Worm (Caenorhabditis elegans): ENCODE results near the gene stip-1.
A peak's percentile ranks its signal among the peaks of the same experiment; 100 is the strongest.

The stip-1 gene

ce11 chrII:10317007-10317406, 32.8 kb downstream of the stip-1 start, which contains the start of gene M02G9.4:
Gene M02G9.4 (plus strand): TSS chrII:10317307.
- TF ChIP-seq ztf-1 (GFP tag; conservative IDR thresholded peaks at IDR 0.05), result no peak
- TF ChIP-seq skn-1 (tag; optimal IDR thresholded peaks at IDR 0.05), result no peak
- no peak for TF ChIP-seq mbf-1 (tag; optimal IDR thresholded peaks at IDR 0.05)
- TF ChIP-seq nhr-10 (tag; optimal IDR thresholded peaks at IDR 0.05), result no peak
- no peak for TF ChIP-seq nhr-12 (tag; optimal IDR thresholded peaks at IDR 0.05)
- no peak for TF ChIP-seq elt-1 (tag; optimal IDR thresholded peaks at IDR 0.05)
- TF ChIP-seq ceh-82 (tag; optimal IDR thresholded peaks at IDR 0.05), result no peak
- no peak for TF ChIP-seq ztf-11 (tag; optimal IDR thresholded peaks at IDR 0.05)
- no peak for TF ChIP-seq nhr-129 (tag; optimal IDR thresholded peaks at IDR 0.05)
- no peak for TF ChIP-seq nhr-25 (tag; optimal IDR thresholded peaks at IDR 0.05)
- no peak for TF ChIP-seq aly-2 (tag; optimal IDR thresholded peaks at IDR 0.05)
- TF ChIP-seq sem-4 (tag; optimal IDR thresholded peaks at IDR 0.05), result no peak
- TF ChIP-seq nhr-237 (tag; optimal IDR thresholded peaks at IDR 0.05), result no peak
- no peak for TF ChIP-seq unc-55 (GFP tag; optimal IDR thresholded peaks at IDR 0.05)
- TF ChIP-seq F13H6.1 (tag; optimal IDR thresholded peaks at IDR 0.05), result no peak
- TF ChIP-seq nhr-11 (tag; optimal IDR thresholded peaks at IDR 0.05), result no peak
- no peak for TF ChIP-seq C34F6.9 (tag; optimal IDR thresholded peaks at IDR 0.05)
- TF ChIP-seq nhr-77 (tag; optimal IDR thresholded peaks at IDR 0.05), result no peak
- no peak for TF ChIP-seq sma-3 (GFP tag; optimal IDR thresholded peaks at IDR 0.05)
- TF ChIP-seq mdl-1 (tag; optimal IDR thresholded peaks at IDR 0.05), result no peak

- no peak for TF ChIP-seq gmeb-1 (tag; optimal IDR thresholded peaks at IDR 0.05)
- no peak for TF ChIP-seq zag-1 (tag; optimal IDR thresholded peaks at IDR 0.05)
- no peak for TF ChIP-seq nhr-6 (tag; optimal IDR thresholded peaks at IDR 0.05)
- no peak for TF ChIP-seq skn-1 (tag; optimal IDR thresholded peaks at IDR 0.05)
- no peak for TF ChIP-seq nhr-237 (tag; optimal IDR thresholded peaks at IDR 0.05)
- no peak for TF ChIP-seq elt-3 (tag; optimal IDR thresholded peaks at IDR 0.05)
- TF ChIP-seq elt-1 (tag; optimal IDR thresholded peaks at IDR 0.05), result no peak
- no peak for TF ChIP-seq nhr-21 (tag; optimal IDR thresholded peaks at IDR 0.05)
- no peak for TF ChIP-seq ceh-16 (tag; optimal IDR thresholded peaks at IDR 0.05)
- no peak for TF ChIP-seq unc-55 (GFP tag; optimal IDR thresholded peaks at IDR 0.05)
- no peak for TF ChIP-seq ama-1 (optimal IDR thresholded peaks at IDR 0.05)
- no peak for TF ChIP-seq peb-1 (tag; optimal IDR thresholded peaks at IDR 0.05)
- TF ChIP-seq mdl-1 (tag; optimal IDR thresholded peaks at IDR 0.05), result no peak
- TF ChIP-seq crh-2 (tag; optimal IDR thresholded peaks at IDR 0.05), result no peak
These were observed 33.7 kb downstream of the stip-1 start, which contains the start of gene gcy-5 for ce11 chrII:10316119-10316518. Gene gcy-5 (minus strand): TSS chrII:10316219.

- TF ChIP-seq nhr-10 (tag; optimal IDR thresholded peaks at IDR 0.05) (no peak), nhr-237 (tag; optimal IDR thresholded peaks at IDR 0.05) (no peak), crh-2 (tag; optimal IDR thresholded peaks at IDR 0.05) (no peak), lin-39 (tag; optimal IDR thresholded peaks at IDR 0.05) (no peak), nhr-77 (tag; optimal IDR thresholded peaks at IDR 0.05) (no peak), nhr-23 (tag; optimal IDR thresholded peaks at IDR 0.05) (no peak), nhr-11 (tag; optimal IDR thresholded peaks at IDR 0.05) (no peak), lsy-2 (tag; optimal IDR thresholded peaks at IDR 0.05) (no peak), aly-2 (tag; optimal IDR thresholded peaks at IDR 0.05) (no peak), ceh-16 (tag; optimal IDR thresholded peaks at IDR 0.05) (no peak), peb-1 (tag; optimal IDR thresholded peaks at IDR 0.05) (no peak), nhr-21 (tag; optimal IDR thresholded peaks at IDR 0.05) (no peak), unc-39 (tag; optimal IDR thresholded peaks at IDR 0.05) (no peak), unc-55 (GFP tag; optimal IDR thresholded peaks at IDR 0.05) (no peak), ztf-4 (tag; optimal IDR thresholded peaks at IDR 0.05) (no peak), ceh-82 (tag; optimal IDR thresholded peaks at IDR 0.05) (no peak)
These were observed 34.6 kb downstream of the stip-1 start, which contains the start of gene idpp-8 for ce11 chrII:10315252-10315651. Gene idpp-8 (plus strand): TSS chrII:10315552.

ce11 chrII:10311973-10312372, 37.8 kb downstream of the stip-1 start, which contains the start of gene srlf-34:
Gene srlf-34 (plus strand): TSS chrII:10312293.
- TF ChIP-seq gmeb-1 (tag; optimal IDR thresholded peaks at IDR 0.05), result no peak
- TF ChIP-seq nhr-12 (tag; optimal IDR thresholded peaks at IDR 0.05), result no peak
- TF ChIP-seq sma-3 (GFP tag; optimal IDR thresholded peaks at IDR 0.05), result peak; percentile 84
- no peak for TF ChIP-seq nhr-129 (tag; optimal IDR thresholded peaks at IDR 0.05)
- TF ChIP-seq egl-27 (tag; optimal IDR thresholded peaks at IDR 0.05), result peak; percentile 6

ce11 chrII:10309337-10309736, 40.5 kb downstream of the stip-1 start, which contains the start of gene ZK970.8:
Gene ZK970.8 (plus strand): TSS chrII:10309637.
- TF ChIP-seq nhr-12 (tag; optimal IDR thresholded peaks at IDR 0.05), result no peak
- no peak for TF ChIP-seq unc-55 (GFP tag; optimal IDR thresholded peaks at IDR 0.05)
- no peak for TF ChIP-seq sem-4 (tag; optimal IDR thresholded peaks at IDR 0.05)

Data from whole organism, L2 larva.